Worm (Caenorhabditis elegans): ENCODE data around the gene best-4.

The best-4 gene

ce11 chrII:43640-44039 lies 32.0 kb upstream of the best-4 start, which contains the start of gene nfyc-1:
Gene nfyc-1, plus strand, starts transcription at chrII:43907.
- TF ChIP-seq tbx-8 (GFP tag; optimal IDR thresholded peaks at IDR 0.05) (no peak), snpc-4 (tag; optimal IDR thresholded peaks at IDR 0.05) (no peak), nhr-237 (tag; optimal IDR thresholded peaks at IDR 0.05) (peak; percentile 51), flh-1 (GFP tag; optimal IDR thresholded peaks at IDR 0.05) (no peak), hlh-1 (tag; optimal IDR thresholded peaks at IDR 0.05) (no peak), ztf-11 (tag; optimal IDR thresholded peaks at IDR 0.05) (no peak), lsy-2 (tag; optimal IDR thresholded peaks at IDR 0.05) (peak; percentile 57), mep-1 (tag; optimal IDR thresholded peaks at IDR 0.05) (peak; percentile 66), M03D4.4 (tag; optimal IDR thresholded peaks at IDR 0.05) (no peak), pha-4 (tag; optimal IDR thresholded peaks at IDR 0.05) (peak; percentile 74), zip-8 (tag; optimal IDR thresholded peaks at IDR 0.05) (no peak), ceh-83 (GFP tag; optimal IDR thresholded peaks at IDR 0.05) (no peak), ces-1 (GFP tag; optimal IDR thresholded peaks at IDR 0.05) (peak; percentile 90), lin-13 (tag; optimal IDR thresholded peaks at IDR 0.05) (peak; percentile 50), sptf-1 (tag; optimal IDR thresholded peaks at IDR 0.05) (no peak)

DNA sequence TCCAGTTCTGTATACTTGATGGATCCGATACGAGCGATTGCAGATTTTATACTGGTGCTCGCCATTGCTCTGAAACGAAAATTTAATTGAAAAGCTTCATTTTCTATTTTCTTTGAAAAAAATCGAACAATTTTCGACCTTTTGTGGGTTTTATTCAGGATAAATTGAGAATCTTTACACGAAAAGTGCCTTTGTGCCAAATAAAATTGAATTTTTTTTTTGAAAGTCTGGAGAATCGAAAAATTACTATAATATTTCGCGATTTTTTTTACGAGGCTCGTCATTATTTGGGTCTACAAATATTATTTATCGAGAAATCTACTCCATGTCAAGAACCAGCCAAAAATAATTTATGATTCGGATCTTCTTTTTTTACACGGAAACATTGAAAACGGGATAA lies 30.2 kb upstream of the best-4 start, which contains the start of gene F23F1.10:
TSS of gene F23F1.10 (minus strand) at position 69 of the 400 bp plus-strand sequence.
- TF ChIP-seq nhr-28 (tag; optimal IDR thresholded peaks at IDR 0.05) (no peak), pha-4 (tag; optimal IDR thresholded peaks at IDR 0.05) (no peak), elt-1 (tag; optimal IDR thresholded peaks at IDR 0.05; ENCODE audit: borderline replicate concordance, insufficient read depth) (no peak), mls-2 (tag; optimal IDR thresholded peaks at IDR 0.05) (no peak), ces-1 (GFP tag; optimal IDR thresholded peaks at IDR 0.05) (no peak), unc-120 (tag; optimal IDR thresholded peaks at IDR 0.05; ENCODE audit: poor library complexity, severe bottlenecking) (no peak), M03D4.4 (tag; optimal IDR thresholded peaks at IDR 0.05) (no peak), bed-3 (GFP tag; optimal IDR thresholded peaks at IDR 0.05) (no peak), ham-2 (GFP tag; optimal IDR thresholded peaks at IDR 0.05) (no peak), ceh-83 (GFP tag; optimal IDR thresholded peaks at IDR 0.05) (no peak), unc-39 (tag; optimal IDR thresholded peaks at IDR 0.05) (no peak), nhr-12 (tag; optimal IDR thresholded peaks at IDR 0.05) (no peak), mab-5 (tag; optimal IDR thresholded peaks at IDR 0.05) (no peak)

DNA sequence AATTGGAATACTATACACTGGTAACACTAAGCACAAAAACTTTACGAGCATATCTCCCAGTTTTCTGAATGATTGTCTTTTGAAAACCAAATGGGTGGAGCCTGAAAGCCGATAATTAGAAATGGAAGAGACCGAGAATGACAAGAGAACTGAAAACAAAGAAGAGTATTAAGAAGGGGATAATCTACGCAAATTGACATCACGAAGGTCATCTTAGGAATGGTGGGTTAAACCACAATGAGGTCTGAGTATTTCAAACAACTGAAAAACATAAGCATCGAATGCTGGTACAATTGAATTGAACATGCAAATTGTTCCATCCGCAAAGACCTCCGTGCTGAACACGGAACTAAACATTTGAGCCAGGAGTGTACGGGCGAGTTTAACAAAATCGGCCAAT lies 27.8 kb upstream of the best-4 start, which contains the start of gene spp-24:
TSS of gene spp-24 (minus strand) at position 101 of the 400 bp plus-strand sequence.
- no peak for TF ChIP-seq elt-1 (tag; optimal IDR thresholded peaks at IDR 0.05; ENCODE audit: borderline replicate concordance, insufficient read depth)
- no peak for TF ChIP-seq blmp-1 (tag; optimal IDR thresholded peaks at IDR 0.05)
- TF ChIP-seq ces-1 (GFP tag; optimal IDR thresholded peaks at IDR 0.05), result no peak
- TF ChIP-seq nhr-237 (tag; optimal IDR thresholded peaks at IDR 0.05), result no peak
- no peak for TF ChIP-seq mep-1 (tag; optimal IDR thresholded peaks at IDR 0.05)
- no peak for TF ChIP-seq bed-3 (GFP tag; optimal IDR thresholded peaks at IDR 0.05)
- TF ChIP-seq unc-120 (tag; optimal IDR thresholded peaks at IDR 0.05; ENCODE audit: poor library complexity, severe bottlenecking), result no peak
- no peak for TF ChIP-seq tbx-8 (GFP tag; optimal IDR thresholded peaks at IDR 0.05)
- no peak for TF ChIP-seq ham-2 (GFP tag; optimal IDR thresholded peaks at IDR 0.05)
- no peak for TF ChIP-seq cnd-1 (tag; optimal IDR thresholded peaks at IDR 0.05)
- no peak for TF ChIP-seq unc-62 (GFP tag; optimal IDR thresholded peaks at IDR 0.05)
- TF ChIP-seq lin-13 (tag; optimal IDR thresholded peaks at IDR 0.05), result no peak
- no peak for TF ChIP-seq nhr-12 (tag; optimal IDR thresholded peaks at IDR 0.05)

- TF ChIP-seq nhr-12 (tag; optimal IDR thresholded peaks at IDR 0.05) (no peak), unc-39 (tag; optimal IDR thresholded peaks at IDR 0.05) (no peak)
Measured at ce11 chrII:37213-37612, 25.5 kb upstream of the best-4 start, which contains the start of gene F23F1.6. Gene F23F1.6, minus strand, starts transcription at chrII:37313.

DNA sequence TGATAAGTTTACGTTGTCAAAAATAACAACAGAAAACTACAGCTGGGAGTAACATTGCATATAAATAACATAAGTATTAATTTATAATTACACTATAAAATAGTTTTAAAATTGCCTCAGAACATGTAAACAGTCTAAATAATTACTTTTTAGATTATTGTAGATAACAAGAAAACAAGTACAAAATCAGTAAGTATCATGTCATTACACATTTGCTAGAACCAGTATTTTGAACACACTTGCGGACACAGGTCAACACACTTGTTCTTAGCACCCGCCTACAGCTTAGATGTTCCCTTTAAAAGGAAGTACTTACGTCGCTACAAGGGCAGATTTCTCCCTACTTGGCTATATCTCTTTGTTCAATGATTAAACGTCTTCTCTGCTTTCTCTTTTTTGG lies 22.2 kb upstream of the best-4 start, which contains the start of gene F23F1.2:
TSS of gene F23F1.2 (plus strand) at position 301 of the 400 bp plus-strand sequence.
- TF ChIP-seq nhr-237 (tag; optimal IDR thresholded peaks at IDR 0.05), result no peak
- no peak for TF ChIP-seq mab-5 (tag; optimal IDR thresholded peaks at IDR 0.05)
- TF ChIP-seq elt-3 (tag; optimal IDR thresholded peaks at IDR 0.05), result no peak
- no peak for TF ChIP-seq hlh-1 (tag; optimal IDR thresholded peaks at IDR 0.05)
- no peak for TF ChIP-seq sem-2 (GFP tag; optimal IDR thresholded peaks at IDR 0.05)
- no peak for TF ChIP-seq lin-32 (GFP tag; optimal IDR thresholded peaks at IDR 0.05)
- TF ChIP-seq unc-39 (tag; optimal IDR thresholded peaks at IDR 0.05), result no peak
- no peak for TF ChIP-seq lsy-2 (tag; optimal IDR thresholded peaks at IDR 0.05)
- TF ChIP-seq unc-120 (tag; optimal IDR thresholded peaks at IDR 0.05; ENCODE audit: poor library complexity, severe bottlenecking), result no peak
- TF ChIP-seq unc-62 (GFP tag; optimal IDR thresholded peaks at IDR 0.05), result no peak
- TF ChIP-seq bed-3 (GFP tag; optimal IDR thresholded peaks at IDR 0.05), result no peak
- TF ChIP-seq nhr-76 (tag; optimal IDR thresholded peaks at IDR 0.05), result no peak
- TF ChIP-seq ceh-83 (GFP tag; optimal IDR thresholded peaks at IDR 0.05), result no peak
- no peak for TF ChIP-seq zip-8 (tag; optimal IDR thresholded peaks at IDR 0.05)
- no peak for TF ChIP-seq ceh-39 (tag; optimal IDR thresholded peaks at IDR 0.05)
- TF ChIP-seq nhr-12 (tag; optimal IDR thresholded peaks at IDR 0.05), result no peak
- no peak for TF ChIP-seq snpc-4 (tag; optimal IDR thresholded peaks at IDR 0.05)
